Fruit fly (Drosophila melanogaster): ENCODE results near the gene CG1677.

- TF ChIP-seq Dll (optimal IDR thresholded peaks at IDR 0.05) (no peak), pan (optimal IDR thresholded peaks at IDR 0.05) (no peak), EcR (GFP tag; optimal IDR thresholded peaks at IDR 0.05) (no peak), psq (optimal IDR thresholded peaks at IDR 0.05) (no peak), usp (GFP tag; optimal IDR thresholded peaks at IDR 0.05) (no peak)
Observed at dm6 chrX:7451909-7452308, 46.3 kb upstream of the CG1677 start, which contains the start of gene CG11368.

Data from whole organism.